Worm (Caenorhabditis elegans) whole organism, midembryonic: ENCODE data around the gene zipt-7.2.
A peak's percentile ranks its signal among the peaks of the same experiment; 100 is the strongest.

Source experiments
- T22C8.4 ChIP-seq: fragments of 200-800 bp; sonication (Bioruptor generic); IDR thresholded peaks from 2 replicates; pipeline ENCODE4 v1.3.6; 2022; ENCODE audit warnings: missing genetic modification characterization, missing compliant biosample characterization
- cog-1 ChIP-seq: sonication (generic microtip); optimal IDR thresholded peaks from 2 replicates; lab custom pipeline; 2016; ENCODE audit warnings: missing genetic modification characterization, missing compliant biosample characterization
- flt-1 ChIP-seq: fragments of 200-800 bp; sonication (Bioruptor generic); IDR thresholded peaks from 2 replicates; pipeline ENCODE4 v1.3.6; 2022; ENCODE audit warnings: missing genetic modification characterization, missing compliant biosample characterization
- klf-2 ChIP-seq: fragments of 200-800 bp; sonication (Bioruptor generic); conservative IDR thresholded peaks from 2 replicates; pipeline ENCODE4 v1.3.6; 2022; ENCODE audit warnings: missing genetic modification reagents, missing genetic modification characterization, missing compliant biosample characterization
- med-1 ChIP-seq: sonication (generic microtip); optimal IDR thresholded peaks from 2 replicates; lab custom pipeline; 2017; ENCODE audit warnings: missing genetic modification characterization, mild to moderate bottlenecking, missing compliant biosample characterization, antibody characterized with exemption, missing genetic modification reagents; ENCODE audit not compliant: insufficient read depth
- ref-1 ChIP-seq: fragments of 200-800 bp; sonication (Bioruptor generic); conservative IDR thresholded peaks from 2 replicates; pipeline ENCODE4 v1.3.6; 2022; ENCODE audit warnings: missing genetic modification reagents, missing genetic modification characterization, missing compliant biosample characterization
- tab-1 ChIP-seq: fragments of 200-800 bp; sonication (Bioruptor generic); IDR thresholded peaks from 2 replicates; pipeline ENCODE4 v1.3.6; 2022; ENCODE audit warnings: missing genetic modification characterization, missing compliant biosample characterization
- ztf-23 ChIP-seq: fragments of 200-800 bp; sonication (Bioruptor generic); IDR thresholded peaks from 2 replicates; pipeline ENCODE4 v1.3.6; 2022; ENCODE audit warnings: missing genetic modification reagents, missing genetic modification characterization, missing compliant biosample characterization
- ztf-29 ChIP-seq: fragments of 200-800 bp; sonication (Bioruptor generic); IDR thresholded peaks from 2 replicates; pipeline ENCODE4 v1.3.6; 2022; ENCODE audit warnings: missing genetic modification reagents, missing genetic modification characterization, missing compliant biosample characterization

The zipt-7.2 gene

ce11 chrX:15509681-15510080, 2.0 kb upstream of the zipt-7.2 start, which contains the start of gene eat-20:
TSS of gene eat-20 (plus strand) at chrX:15510011.
- TF ChIP-seq ztf-29 (GFP tag; lab: Robert Waterston, UW): no peak
- TF ChIP-seq ref-1 (GFP tag; lab: Robert Waterston, UW): no peak
- no peak for TF ChIP-seq ztf-23 (GFP tag; lab: Robert Waterston, UW)
- no peak for TF ChIP-seq T22C8.4
- TF ChIP-seq cog-1: no peak
- no peak for TF ChIP-seq tab-1 (GFP tag; lab: Robert Waterston, UW)
- TF ChIP-seq klf-2 (GFP tag; lab: Robert Waterston, UW): no peak
- no peak for TF ChIP-seq med-1
- TF ChIP-seq flt-1 (GFP tag; lab: Robert Waterston, UW): no peak

DNA sequence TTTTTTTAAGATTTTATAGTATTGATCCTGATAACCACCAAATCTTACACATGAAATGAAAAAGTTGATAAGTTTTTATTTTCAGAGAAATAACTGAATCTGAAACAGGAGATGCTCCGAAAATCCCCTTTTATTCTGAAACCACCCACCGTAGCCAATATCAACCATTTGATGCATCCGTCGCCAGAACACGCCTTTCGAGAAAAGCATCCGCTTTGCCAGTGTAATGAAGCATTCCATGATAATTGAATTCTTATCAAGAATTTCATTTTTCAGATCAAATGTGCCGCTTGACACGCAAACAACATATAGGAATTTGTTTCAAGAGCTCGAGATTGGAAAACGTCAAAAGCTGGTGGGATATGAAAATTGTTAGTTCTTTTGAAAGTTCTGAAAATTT, 2.9 kb downstream of the zipt-7.2 start, which contains the start of gene tbh-1:
tbh-1 (minus strand) TSS at position 101 of the 400 bp plus-strand sequence.
- TF ChIP-seq ztf-29 (GFP tag; lab: Robert Waterston, UW) (no peak), klf-2 (GFP tag; lab: Robert Waterston, UW) (no peak), flt-1 (GFP tag; lab: Robert Waterston, UW) (no peak), ref-1 (GFP tag; lab: Robert Waterston, UW) (no peak), med-1 (no peak), tab-1 (GFP tag; lab: Robert Waterston, UW) (no peak), cog-1 (no peak), T22C8.4 (no peak)

ce11 chrX:15502455-15503174, 5.1 kb downstream of the zipt-7.2 start, which contains the start of gene H13N06.7:
TSS of gene H13N06.7 (plus strand) at chrX:15503124.
- no peak for TF ChIP-seq ztf-29 (GFP tag; lab: Robert Waterston, UW)
- TF ChIP-seq ref-1 (GFP tag; lab: Robert Waterston, UW): no peak
- TF ChIP-seq cog-1: no peak
- TF ChIP-seq flt-1 (GFP tag; lab: Robert Waterston, UW): no peak
- no peak for TF ChIP-seq T22C8.4
- no peak for TF ChIP-seq tab-1 (GFP tag; lab: Robert Waterston, UW)
- TF ChIP-seq med-1: no peak
- TF ChIP-seq klf-2 (GFP tag; lab: Robert Waterston, UW): no peak
- TF ChIP-seq ztf-23 (GFP tag; lab: Robert Waterston, UW): no peak

DNA sequence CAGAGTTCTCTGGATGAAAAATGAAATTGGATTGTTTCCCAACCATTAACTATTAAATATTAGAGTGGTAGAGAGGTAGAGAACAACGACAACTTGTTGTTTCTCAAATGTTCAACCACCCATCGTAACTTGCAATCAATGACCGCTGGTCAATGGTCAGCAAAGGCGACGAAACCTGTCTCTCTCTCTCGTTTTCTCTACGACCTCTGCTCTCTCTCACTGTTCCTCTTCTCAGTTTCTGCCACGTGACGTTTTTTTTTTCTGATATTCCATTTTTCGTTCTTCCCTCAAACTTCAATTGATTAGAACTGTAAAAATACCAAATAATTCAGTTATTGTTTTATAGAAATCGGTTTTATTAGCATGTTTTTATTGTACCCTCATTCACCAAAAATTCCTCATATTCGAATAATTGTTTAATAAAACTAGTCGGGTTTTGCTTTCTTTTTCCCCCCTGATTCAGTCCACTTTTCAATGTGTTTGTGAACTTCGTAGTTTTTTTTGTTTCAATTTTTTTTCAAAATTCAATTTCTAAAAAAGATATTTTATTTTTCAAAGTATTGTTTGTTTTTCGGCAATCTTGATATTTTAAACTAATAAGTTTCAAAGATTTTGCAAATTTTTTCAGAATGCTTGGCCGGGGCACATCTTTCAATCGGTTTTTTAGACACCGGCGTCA, 10.6 kb downstream of the zipt-7.2 start, which contains the start of gene suox-1:
suox-1 (plus strand) TSS at position 629 of the 679 bp plus-strand sequence.
- TF ChIP-seq ztf-23 (GFP tag; lab: Robert Waterston, UW) (no peak), T22C8.4 (no peak)

DNA sequence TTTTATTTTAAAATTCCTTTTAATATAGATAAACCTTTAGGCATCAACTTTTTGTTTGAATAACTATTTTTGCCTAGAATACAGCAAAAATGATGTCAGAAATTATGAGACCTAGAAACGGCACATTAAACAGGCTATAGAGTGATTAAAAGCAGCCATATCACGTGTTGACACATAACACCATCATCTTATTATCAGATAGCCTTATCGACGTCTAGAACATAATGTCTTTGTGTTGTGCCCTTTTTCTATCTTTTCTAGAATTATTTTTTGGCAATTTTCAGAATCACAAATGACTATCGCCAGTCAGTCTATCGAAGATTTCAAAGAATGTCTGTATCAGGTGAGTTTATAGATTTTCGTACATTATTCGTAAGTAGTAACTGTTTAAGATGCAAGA, 13.5 kb downstream of the zipt-7.2 start:
- no peak for TF ChIP-seq tab-1 (GFP tag; lab: Robert Waterston, UW)
- no peak for TF ChIP-seq cog-1
- no peak for TF ChIP-seq ztf-29 (GFP tag; lab: Robert Waterston, UW)
- TF ChIP-seq T22C8.4: no peak
- TF ChIP-seq med-1: no peak
- no peak for TF ChIP-seq ref-1 (GFP tag; lab: Robert Waterston, UW)
- no peak for TF ChIP-seq flt-1 (GFP tag; lab: Robert Waterston, UW)
- no peak for TF ChIP-seq ztf-23 (GFP tag; lab: Robert Waterston, UW)
- no peak for TF ChIP-seq klf-2 (GFP tag; lab: Robert Waterston, UW)

DNA sequence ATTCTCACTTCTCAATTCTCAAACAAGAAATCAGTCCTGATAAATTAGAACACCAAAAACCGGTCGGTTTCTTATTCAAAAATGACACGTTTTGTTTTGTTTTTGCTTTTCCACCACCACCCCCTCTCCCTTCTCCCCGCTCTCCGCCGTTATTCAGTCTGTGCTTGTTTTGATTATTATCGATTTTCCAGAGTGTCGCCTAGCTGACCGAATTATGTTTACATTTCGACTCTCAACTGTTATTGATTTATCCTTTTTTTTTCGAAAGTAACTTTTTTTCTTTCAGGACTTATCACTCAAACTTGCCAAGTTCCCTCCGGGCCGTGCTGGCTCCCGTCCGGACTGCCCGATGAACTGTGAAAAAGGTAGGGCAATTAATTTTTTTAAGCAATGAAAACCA, 14.4 kb downstream of the zipt-7.2 start, which contains the start of gene gob-1:
gob-1 (plus strand) TSS at position 281 of the 400 bp plus-strand sequence.
- TF ChIP-seq T22C8.4 (peak; percentile 69), flt-1 (GFP tag; lab: Robert Waterston, UW) (no peak)

DNA sequence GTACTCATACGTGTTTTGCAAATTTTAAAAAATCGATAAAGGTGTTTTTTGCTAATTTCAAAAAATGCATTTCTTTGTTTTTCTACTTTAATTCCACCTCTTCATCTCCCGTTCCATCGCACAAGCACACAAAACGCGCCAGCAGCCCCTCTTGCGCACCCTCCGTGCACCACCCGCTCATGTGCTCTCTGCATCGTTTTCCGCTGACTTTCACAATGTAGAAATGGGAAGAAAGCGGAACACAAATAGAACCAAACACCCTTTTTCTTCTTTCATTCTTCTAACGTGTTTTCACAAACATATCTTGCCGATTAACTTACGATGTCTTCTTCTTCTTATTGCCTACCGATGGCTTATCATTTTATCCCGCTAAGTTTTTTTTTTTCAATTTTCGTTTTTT, 14.9 kb downstream of the zipt-7.2 start:
- TF ChIP-seq klf-2 (GFP tag; lab: Robert Waterston, UW): no peak
- peak; percentile 41 for TF ChIP-seq cog-1
- no peak for TF ChIP-seq ztf-29 (GFP tag; lab: Robert Waterston, UW)
- TF ChIP-seq tab-1 (GFP tag; lab: Robert Waterston, UW): peak; percentile 74; the same call in 1 of the 2 replicates
- TF ChIP-seq T22C8.4: peak; percentile 40; the same call in 1 of the 2 replicates
- peak; percentile 75 for TF ChIP-seq ztf-23 (GFP tag; lab: Robert Waterston, UW)
- TF ChIP-seq ref-1 (GFP tag; lab: Robert Waterston, UW): no peak
- TF ChIP-seq med-1: peak; percentile 32
- TF ChIP-seq flt-1 (GFP tag; lab: Robert Waterston, UW): peak; percentile 77

- TF ChIP-seq ref-1 (GFP tag; lab: Robert Waterston, UW) (no peak), klf-2 (GFP tag; lab: Robert Waterston, UW) (no peak), ztf-23 (GFP tag; lab: Robert Waterston, UW) (no peak), tab-1 (GFP tag; lab: Robert Waterston, UW) (no peak), flt-1 (GFP tag; lab: Robert Waterston, UW) (no peak), med-1 (no peak), cog-1 (no peak), ztf-29 (GFP tag; lab: Robert Waterston, UW) (no peak), T22C8.4 (no peak)
Measured at ce11 chrX:15491110-15491509, 16.6 kb downstream of the zipt-7.2 start.

ce11 chrX:15487806-15488205, 19.9 kb downstream of the zipt-7.2 start, which contains the start of gene H13N06.2:
TSS of gene H13N06.2 (plus strand) at chrX:15488106.
- TF ChIP-seq T22C8.4: no peak
- TF ChIP-seq tab-1 (GFP tag; lab: Robert Waterston, UW): no peak
- TF ChIP-seq ztf-23 (GFP tag; lab: Robert Waterston, UW): no peak
- TF ChIP-seq ref-1 (GFP tag; lab: Robert Waterston, UW): no peak
- TF ChIP-seq cog-1: no peak
- TF ChIP-seq ztf-29 (GFP tag; lab: Robert Waterston, UW): no peak
- no peak for TF ChIP-seq flt-1 (GFP tag; lab: Robert Waterston, UW)
- no peak for TF ChIP-seq klf-2 (GFP tag; lab: Robert Waterston, UW)
- TF ChIP-seq med-1: no peak
